Worm (Caenorhabditis elegans) whole organism, L4/young adult: ENCODE results near the gene chin-1.

Experiments used
- dao-5 ChIP-seq: sonication (generic microtip); optimal IDR thresholded peaks from 2 replicates; lab custom pipeline; 2016; ENCODE audit warnings: missing genotype, missing genetic modification characterization, moderate library complexity, missing compliant biosample characterization
- him-1 ChIP-seq: sonication (generic microtip); optimal IDR thresholded peaks from 2 replicates; lab custom pipeline; 2016; ENCODE audit warnings: missing genotype, missing genetic modification reagents, missing genetic modification characterization, missing compliant biosample characterization

ce11 chrIII:1053067-1053466 is 16.1 kb upstream of the chin-1 start, which contains the start of gene fbxo-11.2:
- TF ChIP-seq him-1 (tag; lab: Kevin White, UChicago) (no peak), dao-5 (tag; lab: Kevin White, UChicago) (no peak)
